Worm (Caenorhabditis elegans): ENCODE data around the gene C05C8.5.

DNA sequence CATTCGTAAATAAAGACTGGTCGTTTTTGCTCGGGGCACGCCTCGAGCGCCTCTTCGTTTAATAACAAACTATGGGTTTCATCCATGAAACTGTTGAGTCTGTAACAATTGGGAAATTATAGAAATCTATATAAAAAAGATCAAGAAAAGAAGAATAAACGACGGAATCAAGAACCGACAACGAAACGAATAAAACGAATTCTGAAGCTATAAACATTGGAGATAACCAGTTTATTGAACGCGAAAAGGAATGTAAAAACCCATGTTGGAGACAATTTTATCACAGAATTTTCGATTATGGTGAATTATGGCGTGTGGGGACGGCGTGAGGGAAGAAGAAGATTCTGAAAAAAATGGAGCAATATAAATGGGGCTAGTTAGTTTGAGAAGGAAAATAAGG, 19.8 kb downstream of the C05C8.5 start, which contains the start of gene soap-1:
- no peak for TF ChIP-seq lin-15B (tag; optimal IDR thresholded peaks at IDR 0.05)
- no peak for TF ChIP-seq zag-1 (tag; optimal IDR thresholded peaks at IDR 0.05)
- TF ChIP-seq unc-62 (GFP tag; optimal IDR thresholded peaks at IDR 0.05) = no peak
- TF ChIP-seq nhr-71 (tag; optimal IDR thresholded peaks at IDR 0.05) = no peak
- no peak for TF ChIP-seq tbx-2 (tag; optimal IDR thresholded peaks at IDR 0.05)
- TF ChIP-seq fkh-10 (GFP tag; optimal IDR thresholded peaks at IDR 0.05) = no peak
- no peak for TF ChIP-seq aha-1 (tag; optimal IDR thresholded peaks at IDR 0.05)
- TF ChIP-seq mdl-1 (tag; optimal IDR thresholded peaks at IDR 0.05) = no peak
- TF ChIP-seq ama-1 (optimal IDR thresholded peaks at IDR 0.05) = no peak
- no peak for TF ChIP-seq C04F5.9 (tag; optimal IDR thresholded peaks at IDR 0.05)
- TF ChIP-seq blmp-1 (tag; optimal IDR thresholded peaks at IDR 0.05) = no peak
- no peak for TF ChIP-seq dpl-1 (GFP tag; optimal IDR thresholded peaks at IDR 0.05)
- TF ChIP-seq lir-3 (tag; optimal IDR thresholded peaks at IDR 0.05; ENCODE audit: poor library complexity) = no peak
- no peak for TF ChIP-seq egl-27 (tag; optimal IDR thresholded peaks at IDR 0.05)

Data from whole organism, L1 larva.